Worm (Caenorhabditis elegans): ENCODE results near the gene C03A3.1.

The C03A3.1 gene

DNA sequence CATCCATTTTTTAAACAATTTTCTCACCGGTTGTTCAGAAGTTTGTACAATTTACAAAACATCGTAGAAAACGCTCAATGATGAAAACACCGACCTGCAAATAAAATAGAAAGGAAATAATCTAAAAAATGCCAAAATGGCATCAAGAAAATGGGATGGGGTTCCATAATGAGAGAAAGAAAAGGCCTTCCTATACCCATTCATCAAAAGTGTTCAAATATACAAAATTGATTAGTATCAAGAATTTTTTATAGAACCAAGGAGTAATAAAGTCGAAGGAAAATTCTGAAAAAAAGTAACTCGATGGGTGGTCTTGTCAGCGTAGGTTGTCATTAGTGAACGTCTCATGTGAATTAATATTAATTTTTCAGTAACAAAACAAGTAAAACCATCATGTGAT, 30.6 kb upstream of the C03A3.1 start, which contains the start of gene C34F6.12:
C34F6.12 (minus strand) TSS at position 101 of the 400 bp plus-strand sequence.
- TF ChIP-seq gmeb-2 (tag; optimal IDR thresholded peaks at IDR 0.05) = no peak
- no peak for TF ChIP-seq ceh-30 (tag; optimal IDR thresholded peaks at IDR 0.05)
- no peak for TF ChIP-seq K02D7.2 (tag; optimal IDR thresholded peaks at IDR 0.05)
- no peak for TF ChIP-seq hlh-6 (tag; optimal IDR thresholded peaks at IDR 0.05)
- no peak for TF ChIP-seq hlh-8 (tag; optimal IDR thresholded peaks at IDR 0.05)
- no peak for TF ChIP-seq ztf-16 (tag; optimal IDR thresholded peaks at IDR 0.05)
- no peak for TF ChIP-seq ceh-9 (tag; optimal IDR thresholded peaks at IDR 0.05)

- TF ChIP-seq ets-4 (tag; optimal IDR thresholded peaks at IDR 0.05) (no peak), pqm-1 (tag; optimal IDR thresholded peaks at IDR 0.05) (no peak), zip-5 (tag; optimal IDR thresholded peaks at IDR 0.05) (no peak), pha-4 (tag; optimal IDR thresholded peaks at IDR 0.05) (no peak), hlh-8 (tag; optimal IDR thresholded peaks at IDR 0.05) (no peak), pag-3 (tag; optimal IDR thresholded peaks at IDR 0.05; ENCODE audit: borderline replicate concordance) (no peak), ceh-19 (GFP tag; optimal IDR thresholded peaks at IDR 0.05) (no peak), pat-9 (tag; optimal IDR thresholded peaks at IDR 0.05) (no peak), ahr-1 (tag; optimal IDR thresholded peaks at IDR 0.05) (no peak), C08G9.2 (tag; optimal IDR thresholded peaks at IDR 0.05) (no peak), pha-2 (tag; optimal IDR thresholded peaks at IDR 0.05) (no peak), dmd-4 (tag; optimal IDR thresholded peaks at IDR 0.05; ENCODE audit: borderline replicate concordance) (no peak)
These were observed 16.5 kb upstream of the C03A3.1 start, which contains the start of gene C34F6.10 for ce11 chrX:11240585-11241115. C34F6.10 (minus strand) TSS chrX:11240635.

- TF ChIP-seq dve-1 (tag; optimal IDR thresholded peaks at IDR 0.05) = no peak
- no peak for TF ChIP-seq gmeb-2 (tag; optimal IDR thresholded peaks at IDR 0.05)
- no peak for TF ChIP-seq pax-1 (tag; optimal IDR thresholded peaks at IDR 0.05)
- TF ChIP-seq C38D4.7 (GFP tag; optimal IDR thresholded peaks at IDR 0.05) = no peak
- TF ChIP-seq ceh-48 (tag; optimal IDR thresholded peaks at IDR 0.05) = no peak
- no peak for TF ChIP-seq sox-2 (GFP tag; IDR thresholded peaks at IDR 0.05)
- no peak for TF ChIP-seq mec-3 (tag; optimal IDR thresholded peaks at IDR 0.05; ENCODE audit: borderline replicate concordance)
- no peak for TF ChIP-seq T23F11.4 (GFP tag; optimal IDR thresholded peaks at IDR 0.05)
- TF ChIP-seq ztf-16 (tag; optimal IDR thresholded peaks at IDR 0.05) = no peak
- TF ChIP-seq F13H6.1 (tag; optimal IDR thresholded peaks at IDR 0.05) = no peak
- no peak for TF ChIP-seq pros-1 (tag; optimal IDR thresholded peaks at IDR 0.05)
- TF ChIP-seq tbx-7 (tag; optimal IDR thresholded peaks at IDR 0.05) = no peak
- no peak for TF ChIP-seq ceh-18 (tag; optimal IDR thresholded peaks at IDR 0.05)
- TF ChIP-seq hlh-30 (tag; optimal IDR thresholded peaks at IDR 0.05; ENCODE audit: insufficient read depth) = no peak
These were observed 15.7 kb upstream of the C03A3.1 start for ce11 chrX:11241479-11241878.

ce11 chrX:11243604-11244003, 13.6 kb upstream of the C03A3.1 start:
- no peak for TF ChIP-seq C08G9.2 (tag; optimal IDR thresholded peaks at IDR 0.05)
- TF ChIP-seq lin-11 (tag; optimal IDR thresholded peaks at IDR 0.05) = no peak
- no peak for TF ChIP-seq nfya-1 (tag; optimal IDR thresholded peaks at IDR 0.05)

DNA sequence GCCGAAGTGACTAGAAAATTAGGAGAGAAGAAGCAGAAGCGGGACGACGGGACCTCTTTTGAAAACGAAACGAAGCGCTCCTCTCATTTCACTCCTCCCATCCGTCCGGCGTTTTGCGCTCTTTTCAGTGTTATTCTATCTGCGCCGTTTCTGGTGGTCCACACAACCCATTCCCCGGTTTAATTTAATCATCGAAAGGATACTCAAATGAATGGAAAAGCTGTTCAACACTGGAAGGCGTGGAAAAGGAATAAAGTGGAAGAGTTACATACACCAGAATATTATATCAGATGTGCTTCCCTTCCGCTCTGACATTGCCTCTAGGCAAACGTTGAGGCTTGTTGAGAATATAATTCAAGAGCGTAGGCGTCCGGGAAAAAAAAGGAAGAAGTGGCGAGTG, 12.1 kb upstream of the C03A3.1 start:
- TF ChIP-seq ahr-1 (tag; optimal IDR thresholded peaks at IDR 0.05) (no peak), ceh-19 (GFP tag; optimal IDR thresholded peaks at IDR 0.05) (no peak), unc-42 (tag; optimal IDR thresholded peaks at IDR 0.05) (peak; percentile 76)

DNA sequence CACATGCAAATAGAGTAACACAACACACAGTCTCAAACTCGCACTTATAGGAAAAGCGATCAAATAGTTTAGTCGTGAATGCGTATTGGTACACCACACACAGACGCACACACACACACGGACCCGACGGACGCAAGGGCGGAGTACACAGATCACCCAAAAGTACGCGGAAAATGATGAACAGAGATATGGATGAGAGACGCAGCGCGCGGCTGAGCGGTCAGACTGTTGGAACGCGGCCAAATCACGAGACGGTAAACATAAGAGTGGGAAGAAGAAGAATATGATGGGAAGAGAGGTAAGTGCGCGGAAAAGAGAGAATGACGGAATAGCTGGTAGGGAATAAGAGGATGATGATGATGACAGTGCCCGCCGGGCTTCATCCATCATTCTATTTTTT, 9.1 kb upstream of the C03A3.1 start:
- peak; percentile 27 for TF ChIP-seq dve-1 (tag; optimal IDR thresholded peaks at IDR 0.05)
- TF ChIP-seq ceh-18 (tag; optimal IDR thresholded peaks at IDR 0.05) = peak; percentile 17
- peak; percentile 3 for TF ChIP-seq elt-2 (tag; optimal IDR thresholded peaks at IDR 0.05)
- TF ChIP-seq pqm-1 (tag; optimal IDR thresholded peaks at IDR 0.05) = no peak
- peak; percentile 44 for TF ChIP-seq C08G9.2 (tag; optimal IDR thresholded peaks at IDR 0.05)
- TF ChIP-seq nhr-11 (tag; optimal IDR thresholded peaks at IDR 0.05) = no peak
- TF ChIP-seq ceh-34 (tag; optimal IDR thresholded peaks at IDR 0.05) = peak; percentile 79
- peak; percentile 75 for TF ChIP-seq hlh-6 (tag; optimal IDR thresholded peaks at IDR 0.05)
- TF ChIP-seq lin-11 (tag; optimal IDR thresholded peaks at IDR 0.05) = no peak
- TF ChIP-seq hlh-30 (tag; optimal IDR thresholded peaks at IDR 0.05; ENCODE audit: insufficient read depth) = peak; percentile 92
- peak; percentile 47 for TF ChIP-seq tbx-2 (tag; optimal IDR thresholded peaks at IDR 0.05)
- TF ChIP-seq ceh-31 (tag; optimal IDR thresholded peaks at IDR 0.05) = peak; percentile 40
- TF ChIP-seq ref-2 (tag; optimal IDR thresholded peaks at IDR 0.05) = peak; percentile 19
- peak; percentile 40 for TF ChIP-seq nfya-1 (tag; optimal IDR thresholded peaks at IDR 0.05)
- no peak for TF ChIP-seq ceh-45 (GFP tag; IDR thresholded peaks at IDR 0.05)
- TF ChIP-seq rnt-1 (tag; optimal IDR thresholded peaks at IDR 0.05) = peak; percentile 37
- no peak for TF ChIP-seq che-1 (tag; optimal IDR thresholded peaks at IDR 0.05)
- peak; percentile 58 for TF ChIP-seq sdc-2 (tag; optimal IDR thresholded peaks at IDR 0.05)
